Worm (Caenorhabditis elegans) whole organism, young adult: ENCODE data around the gene sir-2.3.

Experiments
- B0035.1 ChIP-seq: sonication (generic microtip); optimal IDR thresholded peaks from 2 replicates; lab custom pipeline; 2016; ENCODE audit warnings: missing genetic modification characterization, mild to moderate bottlenecking, missing compliant biosample characterization, missing genotype, missing genetic modification reagents
- C06A6.2 ChIP-seq: fragments of 200-800 bp; sonication (Bioruptor generic); conservative IDR thresholded peaks from 2 replicates; pipeline ENCODE4 v1.3.6; 2022; ENCODE audit warnings: missing genetic modification characterization, missing compliant biosample characterization
- D2030.7 ChIP-seq: fragments of 200-800 bp; sonication (Bioruptor generic); IDR thresholded peaks from 2 replicates; pipeline ENCODE4 v1.3.6; 2022; ENCODE audit warnings: missing genetic modification reagents, missing genetic modification characterization, missing compliant biosample characterization
- K11D2.4 ChIP-seq: fragments of 200-800 bp; sonication (Bioruptor generic); IDR thresholded peaks from 2 replicates; pipeline ENCODE4 v1.3.6; 2022; ENCODE audit warnings: missing genetic modification reagents, missing genetic modification characterization, missing compliant biosample characterization
- T07F8.4 ChIP-seq: sonication (generic microtip); optimal IDR thresholded peaks from 2 replicates; lab custom pipeline; 2016; ENCODE audit warnings: mild to moderate bottlenecking, missing genetic modification characterization, moderate library complexity, missing compliant biosample characterization
- Y56A3A.18 ChIP-seq: fragments of 200-800 bp; sonication (Bioruptor generic); IDR thresholded peaks from 2 replicates; pipeline ENCODE4 v1.3.6; 2022; ENCODE audit warnings: missing genetic modification reagents, missing genetic modification characterization, missing compliant biosample characterization
- Y67H2A.10 ChIP-seq: fragments of 200-800 bp; sonication (Bioruptor generic); conservative IDR thresholded peaks from 2 replicates; pipeline ENCODE4 v1.3.6; 2022; ENCODE audit warnings: missing genetic modification reagents, missing genetic modification characterization, missing compliant biosample characterization
- Y79H2A.3 ChIP-seq: fragments of 200-800 bp; sonication (Bioruptor generic); conservative IDR thresholded peaks from 2 replicates; pipeline ENCODE4 v1.3.6; 2022; ENCODE audit warnings: missing genetic modification reagents, missing genetic modification characterization, missing compliant biosample characterization
- ama-1 ChIP-seq, 3 experiments: fragments of 150-350 bp in 1 of 3; sonication (generic microtip) in 2 of 3; optimal IDR thresholded peaks; 2 replicates each; lab custom pipeline; 2014 to 2018; ENCODE audit warnings: missing biosample characterization in 2 of 3, missing genetic modification characterization in 2 of 3, missing genetic modification reagents in 2 of 3
- attf-5 ChIP-seq: fragments of 200-800 bp; sonication (Bioruptor generic); optimal IDR thresholded peaks from 2 replicates; lab custom pipeline; 2018; ENCODE audit warnings: mild to moderate bottlenecking, missing genetic modification characterization, missing compliant biosample characterization
- attf-6 ChIP-seq: fragments of 200-800 bp; sonication (Bioruptor generic); IDR thresholded peaks from 2 replicates; pipeline ENCODE4 v1.3.6; 2022; ENCODE audit warnings: missing genetic modification reagents, missing genetic modification characterization, missing compliant biosample characterization
- bed-1 ChIP-seq: fragments of 200-800 bp; sonication (Bioruptor generic); IDR thresholded peaks from 2 replicates; pipeline ENCODE4 v1.3.6; 2022; ENCODE audit warnings: missing genetic modification reagents, missing genetic modification characterization, missing compliant biosample characterization
- cebp-2 ChIP-seq: fragments of 200-800 bp; sonication (Bioruptor generic); IDR thresholded peaks from 2 replicates; pipeline ENCODE4 v1.3.6; 2022; ENCODE audit warnings: missing genetic modification characterization, missing compliant biosample characterization
- ceh-27 ChIP-seq: fragments of 200-800 bp; sonication (Bioruptor generic); optimal IDR thresholded peaks from 2 replicates; lab custom pipeline; 2018; ENCODE audit warnings: mild to moderate bottlenecking, missing genetic modification characterization, moderate library complexity, missing compliant biosample characterization
- ceh-58 ChIP-seq: fragments of 200-800 bp; sonication (Bioruptor generic); IDR thresholded peaks from 2 replicates; pipeline ENCODE4 v1.3.6; 2022; ENCODE audit warnings: missing genetic modification characterization, missing compliant biosample characterization
- ceh-79 ChIP-seq: sonication (generic microtip); optimal IDR thresholded peaks from 2 replicates; lab custom pipeline; 2017; ENCODE audit warnings: mild to moderate bottlenecking, missing genetic modification characterization, missing compliant biosample characterization
- chd-7 ChIP-seq: sonication (generic microtip); optimal IDR thresholded peaks from 2 replicates; lab custom pipeline; 2016; ENCODE audit warnings: mild to moderate bottlenecking, missing genetic modification characterization, moderate library complexity, missing compliant biosample characterization
- dox-1 ChIP-seq: fragments of 200-800 bp; sonication (Bioruptor generic); IDR thresholded peaks from 2 replicates; pipeline ENCODE4 v1.3.6; 2022; ENCODE audit warnings: missing genetic modification reagents, missing genetic modification characterization, missing compliant biosample characterization
- efl-1 ChIP-seq: fragments of 150-350 bp; optimal IDR thresholded peaks from 2 replicates; lab custom pipeline; 2014; ENCODE audit warnings: missing biosample characterization, missing genetic modification reagents, missing genetic modification characterization
- egl-18 ChIP-seq: fragments of 200-800 bp; sonication (Bioruptor generic); IDR thresholded peaks from 2 replicates; pipeline ENCODE4 v1.3.6; 2022; ENCODE audit warnings: missing genetic modification reagents, missing genetic modification characterization, missing compliant biosample characterization
- egl-44 ChIP-seq: fragments of 200-800 bp; sonication (Bioruptor generic); IDR thresholded peaks from 2 replicates; pipeline ENCODE4 v1.3.6; 2022; ENCODE audit warnings: missing genetic modification reagents, missing genetic modification characterization, missing compliant biosample characterization
- him-1 ChIP-seq: sonication (generic microtip); optimal IDR thresholded peaks from 2 replicates; lab custom pipeline; 2016; ENCODE audit warnings: missing genotype, missing genetic modification reagents, missing genetic modification characterization, missing compliant biosample characterization
- hrde-1 ChIP-seq: sonication (generic microtip); optimal IDR thresholded peaks from 2 replicates; lab custom pipeline; 2016; ENCODE audit warnings: missing genetic modification characterization, mild to moderate bottlenecking, missing compliant biosample characterization, moderate library complexity, missing genotype, missing genetic modification reagents, borderline replicate concordance
- hsf-1 ChIP-seq: fragments of 200-800 bp; sonication (Bioruptor generic); IDR thresholded peaks from 2 replicates; pipeline ENCODE4 v1.3.6; 2022; ENCODE audit warnings: missing genetic modification reagents, missing genetic modification characterization, missing compliant biosample characterization
- let-607 ChIP-seq, 2 experiments: fragments of 200-800 bp in 1 of 2; sonication (Bioruptor generic) in 1 of 2; sonication (generic microtip) in 1 of 2; optimal IDR thresholded peaks; 2 replicates each; lab custom pipeline; 2016 to 2018; ENCODE audit warnings: mild to moderate bottlenecking in 2 of 2, missing compliant biosample characterization in 2 of 2, missing genetic modification characterization in 2 of 2, moderate library complexity in 2 of 2, missing genotype in 1 of 2
- lin-40 ChIP-seq: sonication (generic microtip); optimal IDR thresholded peaks from 2 replicates; lab custom pipeline; 2016; ENCODE audit warnings: missing genetic modification characterization, mild to moderate bottlenecking, missing compliant biosample characterization, missing genotype, missing genetic modification reagents
- lin-54 ChIP-seq: fragments of 200-800 bp; sonication (Bioruptor generic); optimal IDR thresholded peaks from 2 replicates; lab custom pipeline; 2018; ENCODE audit warnings: mild to moderate bottlenecking, missing genetic modification characterization, missing compliant biosample characterization
- madf-10 ChIP-seq: sonication (generic microtip); optimal IDR thresholded peaks from 2 replicates; lab custom pipeline; 2016; ENCODE audit warnings: mild to moderate bottlenecking, missing genetic modification characterization, missing compliant biosample characterization
- madf-3 ChIP-seq: fragments of 200-800 bp; sonication (Bioruptor generic); IDR thresholded peaks from 2 replicates; pipeline ENCODE4 v1.3.6; 2022; ENCODE audit warnings: missing genetic modification reagents, missing genetic modification characterization, missing compliant biosample characterization
- madf-6 ChIP-seq: fragments of 200-800 bp; sonication (Bioruptor generic); IDR thresholded peaks from 2 replicates; pipeline ENCODE4 v1.3.6; 2022; ENCODE audit warnings: missing genetic modification reagents, missing genetic modification characterization, missing compliant biosample characterization
- madf-8 ChIP-seq: fragments of 200-800 bp; sonication (Bioruptor generic); conservative IDR thresholded peaks from 2 replicates; pipeline ENCODE4 v1.3.6; 2022; ENCODE audit warnings: missing genetic modification reagents, missing genetic modification characterization, missing compliant biosample characterization
- mcd-1 ChIP-seq: fragments of 200-800 bp; sonication (Bioruptor generic); IDR thresholded peaks from 2 replicates; pipeline ENCODE4 v1.3.6; 2022; ENCODE audit warnings: missing genetic modification reagents, missing genetic modification characterization, missing compliant biosample characterization
- mxl-1 ChIP-seq: sonication (generic microtip); optimal IDR thresholded peaks from 2 replicates; lab custom pipeline; 2016; ENCODE audit warnings: missing genetic modification characterization, missing compliant biosample characterization
- nfya-2 ChIP-seq: fragments of 200-800 bp; sonication (Bioruptor generic); IDR thresholded peaks from 2 replicates; pipeline ENCODE4 v1.3.6; 2022; ENCODE audit warnings: missing genetic modification reagents, missing genetic modification characterization, missing compliant biosample characterization
- nfyb-1 ChIP-seq: fragments of 200-800 bp; sonication (Bioruptor generic); IDR thresholded peaks from 2 replicates; pipeline ENCODE4 v1.3.6; 2022; ENCODE audit warnings: missing genetic modification reagents, missing genetic modification characterization, missing compliant biosample characterization
- nhr-27 ChIP-seq: fragments of 200-800 bp; sonication (Bioruptor generic); optimal IDR thresholded peaks from 2 replicates; lab custom pipeline; 2018; ENCODE audit warnings: mild to moderate bottlenecking, missing genetic modification characterization, moderate library complexity, missing compliant biosample characterization
- snpc-1.1 ChIP-seq: sonication (generic microtip); optimal IDR thresholded peaks from 2 replicates; lab custom pipeline; 2017; ENCODE audit warnings: missing genetic modification characterization, mild to moderate bottlenecking, missing compliant biosample characterization, antibody characterized with exemption, moderate library complexity, missing genotype, missing genetic modification reagents; ENCODE audit not compliant: insufficient read depth
- snpc-4 ChIP-seq, 5 experiments: fragments of 150-350 bp in 1 of 5; sonication (generic microtip) in 4 of 5; optimal IDR thresholded peaks; 2 replicates each; lab custom pipeline; 2014 to 2018; ENCODE audit warnings: missing genetic modification characterization in 5 of 5, missing biosample characterization in 3 of 5, antibody characterized with exemption in 2 of 5, mild to moderate bottlenecking in 2 of 5, missing compliant biosample characterization in 2 of 5, missing genotype in 2 of 5, moderate library complexity in 2 of 5, missing genetic modification reagents in 1 of 5
- somi-1 ChIP-seq: fragments of 200-800 bp; sonication (Bioruptor generic); optimal IDR thresholded peaks from 2 replicates; lab custom pipeline; 2018; ENCODE audit warnings: mild to moderate bottlenecking, missing genetic modification characterization, missing compliant biosample characterization
- sptf-2 ChIP-seq: fragments of 200-800 bp; sonication (Bioruptor generic); optimal IDR thresholded peaks from 2 replicates; lab custom pipeline; 2018; ENCODE audit warnings: mild to moderate bottlenecking, missing genetic modification characterization, missing compliant biosample characterization
- tbp1 ChIP-seq: fragments of 200-800 bp; sonication (Bioruptor generic); optimal IDR thresholded peaks from 2 replicates; lab custom pipeline; 2018; ENCODE audit warnings: mild to moderate bottlenecking, missing genetic modification characterization, missing compliant biosample characterization
- tlf-1 ChIP-seq: fragments of 200-800 bp; sonication (Bioruptor generic); optimal IDR thresholded peaks from 2 replicates; lab custom pipeline; 2018; ENCODE audit warnings: mild to moderate bottlenecking, missing genetic modification characterization, missing compliant biosample characterization
- unc-130 ChIP-seq: sonication (generic microtip); optimal IDR thresholded peaks from 2 replicates; lab custom pipeline; 2016; ENCODE audit warnings: missing genetic modification reagents, missing genetic modification characterization, missing compliant biosample characterization
- zfh-2 ChIP-seq: fragments of 200-800 bp; sonication (Bioruptor generic); conservative IDR thresholded peaks from 2 replicates; pipeline ENCODE4 v1.3.6; 2022; ENCODE audit warnings: missing genetic modification reagents, missing genetic modification characterization, missing compliant biosample characterization
- ztf-18 ChIP-seq: sonication (generic microtip); optimal IDR thresholded peaks from 2 replicates; lab custom pipeline; 2016; ENCODE audit warnings: missing genotype, mild to moderate bottlenecking, missing genetic modification characterization, missing compliant biosample characterization
- ztf-28 ChIP-seq: fragments of 200-800 bp; sonication (Bioruptor generic); IDR thresholded peaks from 2 replicates; pipeline ENCODE4 v1.3.6; 2022; ENCODE audit warnings: missing genetic modification reagents, missing genetic modification characterization, missing compliant biosample characterization
- ztf-6 ChIP-seq: fragments of 200-800 bp; sonication (Bioruptor generic); IDR thresholded peaks from 2 replicates; pipeline ENCODE4 v1.3.6; 2022; ENCODE audit warnings: missing genetic modification reagents, missing genetic modification characterization, missing compliant biosample characterization

The sir-2.3 gene

ce11 chrX:13283462-13283861 lies 48.0 kb upstream of the sir-2.3 start (continued):
- TF ChIP-seq madf-8 (GFP tag; lab: Robert Waterston, UW) (no peak), Y56A3A.18 (GFP tag; lab: Robert Waterston, UW) (peak; percentile 57; the same call in 1 of the 2 replicates), attf-5 (GFP tag; lab: Kevin White, UChicago) (peak; percentile 25), K11D2.4 (GFP tag; lab: Robert Waterston, UW) (no peak), hsf-1 (no peak), mxl-1 (peak; percentile 81), somi-1 (GFP tag; lab: Kevin White, UChicago) (no peak), madf-10 (tag; lab: Kevin White, UChicago) (no peak), attf-6 (GFP tag; lab: Robert Waterston, UW) (no peak), sptf-2 (GFP tag; lab: Kevin White, UChicago) (no peak), Y79H2A.3 (no peak), D2030.7 (GFP tag; lab: Robert Waterston, UW) (peak; percentile 79), madf-3 (GFP tag; lab: Robert Waterston, UW) (no peak), ztf-18 (tag; lab: Kevin White, UChicago) (peak; percentile 65), efl-1 (no peak), snpc-4 (GFP tag; optimal IDR thresholded peaks at IDR 0.05; lab: Kevin White, UChicago) (peak; percentile 11), snpc-4 (tag; optimal IDR thresholded peaks at IDR 0.05; lab: Kevin White, UChicago) (peak in 1 of 4 experiments; percentile 34), snpc-1.1 (peak; percentile 2), chd-7 (peak; percentile 12), nfyb-1 (GFP tag; lab: Robert Waterston, UW) (peak; percentile 60; the same call in 1 of the 2 replicates), him-1 (tag; lab: Kevin White, UChicago) (peak; percentile 49), ztf-28 (no peak), ama-1 (optimal IDR thresholded peaks at IDR 0.05; lab: Kevin White, UChicago) (no peak), ama-1 (GFP tag; optimal IDR thresholded peaks at IDR 0.05; lab: Kevin White, UChicago) (peak in 1 of 2 experiments; percentile 91), nhr-27 (tag; lab: Kevin White, UChicago) (no peak), tbp1 (GFP tag; lab: Kevin White, UChicago) (peak; percentile 92), madf-6 (GFP tag; lab: Robert Waterston, UW) (no peak), egl-18 (GFP tag; lab: Robert Waterston, UW) (no peak), dox-1 (GFP tag; lab: Robert Waterston, UW) (no peak), B0035.1 (tag; lab: Kevin White, UChicago) (peak; percentile 11), bed-1 (GFP tag; lab: Robert Waterston, UW) (no peak), let-607 (tag; optimal IDR thresholded peaks at IDR 0.05; lab: Kevin White, UChicago) (peak; percentile 9 to 39), cebp-2 (GFP tag; lab: Robert Waterston, UW) (no peak), mcd-1 (GFP tag; lab: Robert Waterston, UW) (no peak; the same call in 1 of the 2 replicates), ztf-6 (GFP tag; lab: Robert Waterston, UW) (no peak), hrde-1 (tag; lab: Kevin White, UChicago) (peak; percentile 51), zfh-2 (GFP tag; lab: Robert Waterston, UW) (no peak), egl-44 (GFP tag; lab: Robert Waterston, UW) (0 out of 2 replicates have a peak, but pooled peaks have one; percentile 38), ceh-58 (GFP tag; lab: Robert Waterston, UW) (no peak), nfya-2 (no peak), C06A6.2 (GFP tag; lab: Robert Waterston, UW) (no peak), lin-54 (GFP tag; lab: Kevin White, UChicago) (no peak), T07F8.4 (tag; lab: Kevin White, UChicago) (peak; percentile 63), unc-130 (GFP tag; lab: Kevin White, UChicago) (peak; percentile 13), ceh-79 (peak; percentile 17), Y67H2A.10 (GFP tag; lab: Robert Waterston, UW) (no peak), lin-40 (tag; lab: Kevin White, UChicago) (no peak), ceh-27 (peak; percentile 1), tlf-1 (no peak)
